Fruit fly (Drosophila melanogaster): Measurements from ENCODE around the gene Gba1a.

The Gba1a gene

dm6 chr3R:23659598-23659997 is 40.8 kb upstream of the Gba1a start (continued):
- peak; percentile 39 for TF ChIP-seq CG2712 (tag; optimal IDR thresholded peaks at IDR 0.05)
- no peak for TF ChIP-seq CG3407 (GFP tag; optimal IDR thresholded peaks at IDR 0.05)
- no peak for TF ChIP-seq az2 (GFP tag; optimal IDR thresholded peaks at IDR 0.05)
- TF ChIP-seq CG14667 (GFP tag; IDR thresholded peaks at IDR 0.05): no peak
- TF ChIP-seq CG2202 (tag; optimal IDR thresholded peaks at IDR 0.05): no peak
- no peak for TF ChIP-seq Antp (GFP tag; optimal IDR thresholded peaks at IDR 0.05)
- TF ChIP-seq Neu2 (GFP tag; optimal IDR thresholded peaks at IDR 0.05; ENCODE audit: borderline replicate concordance): no peak
- no peak for TF ChIP-seq zen (tag; optimal IDR thresholded peaks at IDR 0.05)
- TF ChIP-seq Drgx (GFP tag; IDR thresholded peaks at IDR 0.05): no peak
- peak; percentile 65 for TF ChIP-seq Sox102F (GFP tag; optimal IDR thresholded peaks at IDR 0.05)
- peak; percentile 41 for TF ChIP-seq CG10979 (tag; optimal IDR thresholded peaks at IDR 0.05)
- TF ChIP-seq Hr39 (optimal IDR thresholded peaks at IDR 0.05): no peak
- peak; percentile 10 for TF ChIP-seq dmrt99B (tag; optimal IDR thresholded peaks at IDR 0.05)
- TF ChIP-seq so (GFP tag; IDR thresholded peaks at IDR 0.05): no peak
- TF ChIP-seq hth (optimal IDR thresholded peaks at IDR 0.05): no peak
- no peak for TF ChIP-seq Mrtf (GFP tag; IDR thresholded peaks at IDR 0.05)
- no peak for TF ChIP-seq CG18476 (GFP tag; optimal IDR thresholded peaks at IDR 0.05)
- no peak for TF ChIP-seq CG12299 (tag; optimal IDR thresholded peaks at IDR 0.05)
- no peak for TF ChIP-seq CG14710 (tag; optimal IDR thresholded peaks at IDR 0.05)
- TF ChIP-seq E2f1 (GFP tag; IDR thresholded peaks at IDR 0.05): no peak
- no peak for TF ChIP-seq CG1024 (GFP tag; IDR thresholded peaks at IDR 0.05)
- no peak for TF ChIP-seq bigmax (GFP tag; optimal IDR thresholded peaks at IDR 0.05)
- no peak for TF ChIP-seq crp (GFP tag; optimal IDR thresholded peaks at IDR 0.05)
- TF ChIP-seq gem (tag; optimal IDR thresholded peaks at IDR 0.05): peak; percentile 54
- TF ChIP-seq z (GFP tag; IDR thresholded peaks at IDR 0.05): no peak
- TF ChIP-seq CG2199 (GFP tag; IDR thresholded peaks at IDR 0.05): no peak
- no peak for TF ChIP-seq tin (GFP tag; optimal IDR thresholded peaks at IDR 0.05)

dm6 chr3R:23662782-23663181 is 37.6 kb upstream of the Gba1a start:
- TF ChIP-seq CG4617 (GFP tag; optimal IDR thresholded peaks at IDR 0.05; ENCODE audit: borderline replicate concordance) (no peak), salm (tag; optimal IDR thresholded peaks at IDR 0.05) (no peak), CG6272 (GFP tag; IDR thresholded peaks at IDR 0.05) (no peak), kni (GFP tag; optimal IDR thresholded peaks at IDR 0.05) (peak; percentile 85), CG10366 (GFP tag; IDR thresholded peaks at IDR 0.05) (no peak), lmd (GFP tag; IDR thresholded peaks at IDR 0.05) (no peak), CG12219 (GFP tag; optimal IDR thresholded peaks at IDR 0.05) (no peak), CG10147 (GFP tag; optimal IDR thresholded peaks at IDR 0.05) (no peak), bcd (GFP tag; optimal IDR thresholded peaks at IDR 0.05) (no peak), CG6854 (GFP tag; optimal IDR thresholded peaks at IDR 0.05) (no peak), CG8478 (optimal IDR thresholded peaks at IDR 0.05) (no peak), cwo (GFP tag; optimal IDR thresholded peaks at IDR 0.05) (peak; percentile 7), Atf-2 (GFP tag; optimal IDR thresholded peaks at IDR 0.05) (no peak), row (GFP tag; IDR thresholded peaks at IDR 0.05) (no peak), danr (GFP tag; IDR thresholded peaks at IDR 0.05) (no peak), CG4424 (GFP tag; optimal IDR thresholded peaks at IDR 0.05) (no peak), bigmax (GFP tag; optimal IDR thresholded peaks at IDR 0.05) (no peak), ERR (GFP tag; optimal IDR thresholded peaks at IDR 0.05) (no peak), toy (GFP tag; IDR thresholded peaks at IDR 0.05) (no peak), insv (GFP tag; optimal IDR thresholded peaks at IDR 0.05) (no peak), HmgZ (tag; optimal IDR thresholded peaks at IDR 0.05) (no peak), CG10267 (tag; optimal IDR thresholded peaks at IDR 0.05) (no peak), H2.0 (GFP tag; IDR thresholded peaks at IDR 0.05) (no peak), CG12769 (tag; optimal IDR thresholded peaks at IDR 0.05) (peak; percentile 82), sug (tag; optimal IDR thresholded peaks at IDR 0.05) (no peak), twi (tag; optimal IDR thresholded peaks at IDR 0.05) (no peak), bab2 (GFP tag; optimal IDR thresholded peaks at IDR 0.05) (no peak), CG13894 (tag; optimal IDR thresholded peaks at IDR 0.05) (peak; percentile 1)
